Fruit fly (Drosophila melanogaster) whole organism, adult: Measurements from ENCODE around the gene Glys.

Experiments used
- CG12768 ChIP-seq: fragments of 200-800 bp; sonication (Bioruptor generic); optimal IDR thresholded peaks from 2 replicates; lab custom pipeline; 2017; ENCODE audit warnings: missing biosample characterization, missing genetic modification characterization, mild to moderate bottlenecking, moderate library complexity, missing genetic modification reagents
- CG14711 ChIP-seq: fragments of 200-800 bp; sonication (Bioruptor generic); optimal IDR thresholded peaks from 2 replicates; lab custom pipeline; 2018; ENCODE audit warnings: missing biosample characterization, mild to moderate bottlenecking, missing genetic modification characterization, moderate library complexity
- CG1620 ChIP-seq: fragments of 200-800 bp; sonication (Bioruptor generic); optimal IDR thresholded peaks from 2 replicates; lab custom pipeline; 2016; ENCODE audit warnings: missing biosample characterization, missing genetic modification characterization
- CG33017 ChIP-seq: fragments of 200-800 bp; sonication (Bioruptor generic); optimal IDR thresholded peaks from 2 replicates; lab custom pipeline; 2018; ENCODE audit warnings: missing biosample characterization, mild to moderate bottlenecking, missing genetic modification characterization, moderate library complexity
- CG7101 ChIP-seq: fragments of 200-800 bp; sonication (Bioruptor generic); optimal IDR thresholded peaks from 2 replicates; lab custom pipeline; 2018; ENCODE audit warnings: missing biosample characterization, mild to moderate bottlenecking, missing genetic modification characterization, moderate library complexity
- Hr96 ChIP-seq: fragments of 200-800 bp; sonication (Bioruptor generic); optimal IDR thresholded peaks from 2 replicates; lab custom pipeline; 2016; ENCODE audit warnings: missing biosample characterization, missing genetic modification characterization
- bab1 ChIP-seq: fragments of 200-800 bp; sonication (Bioruptor generic); optimal IDR thresholded peaks from 3 replicates; lab custom pipeline; 2019; ENCODE audit warnings: missing biosample characterization, mild to moderate bottlenecking, missing genetic modification characterization, moderate library complexity
- kay ChIP-seq: fragments of 200-800 bp; sonication (Bioruptor generic); peaks from one replicate; lab custom pipeline; 2016; ENCODE audit warnings: missing biosample characterization, missing genetic modification characterization, borderline replicate concordance
- toe ChIP-seq: fragments of 200-800 bp; sonication (Bioruptor generic); optimal IDR thresholded peaks from 2 replicates; lab custom pipeline; 2016; ENCODE audit warnings: missing biosample characterization, missing genetic modification characterization

dm6 chr3R:15131677-15132076 is 15.7 kb downstream of the Glys start, which contains the start of gene CG42788:
- TF ChIP-seq kay (GFP tag; lab: Kevin White, UChicago) (no peak), CG7101 (tag; lab: Kevin White, UChicago) (peak; percentile 36), toe (GFP tag; lab: Kevin White, UChicago) (peak; percentile 9), CG33017 (tag; lab: Kevin White, UChicago) (peak; percentile 51), Hr96 (peak; percentile 50), CG1620 (GFP tag; lab: Kevin White, UChicago) (peak; percentile 82), CG12768 (GFP tag; lab: Kevin White, UChicago) (peak; percentile 61), CG14711 (tag; lab: Kevin White, UChicago) (peak; percentile 14), bab1 (peak; percentile 88)
